Fruit fly (Drosophila melanogaster) S2 (cell line): ENCODE measurements around the gene CG14301.

Experiments
- CG8478 ChIP-seq: fragments of >200 bp; optimal IDR thresholded peaks from 2 replicates; lab custom pipeline; 2018
- CTCF ChIP-seq, 2 experiments: fragments of >200 bp; optimal IDR thresholded peaks; 2 replicates each; lab custom pipeline; 2018

- TF ChIP-seq CG8478 (lab: Kevin White, UChicago) = no peak
- no peak for TF ChIP-seq CTCF (optimal IDR thresholded peaks at IDR 0.05; lab: Kevin White, UChicago)
These were observed 8.2 kb downstream of the CG14301 start for dm6 chr3R:18633099-18633498.
